Worm (Caenorhabditis elegans) whole organism, young adult: ENCODE measurements around the gene srw-94.

ENCODE experiments used
- ZK185.1 ChIP-seq: sonication (generic microtip); optimal IDR thresholded peaks from 2 replicates; lab custom pipeline; 2016; ENCODE audit warnings: mild to moderate bottlenecking, missing genetic modification characterization, missing compliant biosample characterization; ENCODE audit not compliant: poor library complexity, severe bottlenecking
- ceh-58 ChIP-seq: fragments of 200-800 bp; sonication (Bioruptor generic); IDR thresholded peaks from 2 replicates; pipeline ENCODE4 v1.3.6; 2022; ENCODE audit warnings: missing genetic modification characterization, missing compliant biosample characterization
- him-1 ChIP-seq: sonication (generic microtip); optimal IDR thresholded peaks from 2 replicates; lab custom pipeline; 2016; ENCODE audit warnings: missing genotype, missing genetic modification reagents, missing genetic modification characterization, missing compliant biosample characterization

DNA sequence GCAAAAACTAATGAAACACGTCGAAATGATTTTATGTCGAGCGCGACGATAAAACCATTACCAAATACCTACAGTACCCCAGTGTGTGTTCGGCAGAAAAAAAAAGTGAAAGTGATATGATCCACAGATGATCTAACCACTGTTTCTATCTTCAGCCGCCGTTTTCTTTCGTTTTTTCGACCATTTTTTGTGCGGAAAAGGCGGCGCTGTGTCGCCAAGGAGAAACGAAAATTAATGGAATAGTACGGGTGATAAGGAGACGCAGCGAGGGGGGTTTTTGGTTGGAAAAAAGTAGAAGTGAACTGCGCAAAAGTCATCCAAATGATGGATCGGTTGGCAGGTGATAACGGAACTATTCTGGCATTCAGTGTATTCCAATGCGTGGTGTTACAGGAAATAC lies 19.2 kb upstream of the srw-94 start:
- TF ChIP-seq ceh-58 (GFP tag; lab: Robert Waterston, UW), result no peak
- TF ChIP-seq ZK185.1, result no peak
- no peak for TF ChIP-seq him-1
